Fruit fly (Drosophila melanogaster) whole organism, embryonic: Measurements from ENCODE around the gene GluClalpha.

Source experiments
- Atf6 ChIP-seq: fragments of 200-800 bp; sonication (Bioruptor generic); IDR thresholded peaks from 2 replicates; pipeline ENCODE4 v1.3.6; 2022; ENCODE audit warnings: missing biosample characterization, missing genetic modification characterization
- CG10431 ChIP-seq: fragments of 200-800 bp; sonication (Bioruptor generic); optimal IDR thresholded peaks from 3 replicates; lab custom pipeline; 2018; ENCODE audit warnings: missing biosample characterization, mild to moderate bottlenecking, missing genetic modification characterization
- CG10565 ChIP-seq: fragments of 200-800 bp; sonication (Bioruptor generic); optimal IDR thresholded peaks from 3 replicates; lab custom pipeline; 2016; ENCODE audit warnings: missing biosample characterization, mild to moderate bottlenecking, missing genetic modification characterization
- CG10959 ChIP-seq: fragments of 200-800 bp; sonication (Bioruptor generic); IDR thresholded peaks from 2 replicates; pipeline ENCODE4 v1.3.6; 2022; ENCODE audit warnings: missing biosample characterization, missing genetic modification characterization
- CG12155 ChIP-seq: fragments of 200-800 bp; sonication (Bioruptor generic); optimal IDR thresholded peaks from 3 replicates; lab custom pipeline; 2016; ENCODE audit warnings: missing biosample characterization, missing genetic modification characterization
- CG13287 ChIP-seq: fragments of 200-800 bp; sonication (Bioruptor generic); IDR thresholded peaks from 2 replicates; pipeline ENCODE4 v1.3.6; 2022; ENCODE audit warnings: missing biosample characterization, missing genetic modification characterization; ENCODE audit not compliant: partially characterized antibody
- CG15479 ChIP-seq: fragments of 200-800 bp; sonication (Bioruptor generic); optimal IDR thresholded peaks from 3 replicates; lab custom pipeline; 2019; ENCODE audit warnings: missing biosample characterization, mild to moderate bottlenecking, missing genetic modification characterization, moderate library complexity
- CG15514 ChIP-seq: fragments of 200-800 bp; sonication (Bioruptor generic); optimal IDR thresholded peaks from 3 replicates; lab custom pipeline; 2017; ENCODE audit warnings: missing biosample characterization, missing genetic modification characterization, mild to moderate bottlenecking, moderate library complexity, missing genetic modification reagents
- CG1603 ChIP-seq: fragments of 200-800 bp; sonication (Bioruptor generic); optimal IDR thresholded peaks from 2 replicates; lab custom pipeline; 2019; ENCODE audit warnings: missing biosample characterization, mild to moderate bottlenecking, missing genetic modification characterization, moderate library complexity
- CG16779 ChIP-seq: fragments of 200-800 bp; sonication (Bioruptor generic); IDR thresholded peaks from 2 replicates; pipeline ENCODE4 v1.3.6; 2022; ENCODE audit warnings: missing biosample characterization, missing genetic modification characterization
- CG17328 ChIP-seq: fragments of 200-800 bp; sonication (Bioruptor generic); IDR thresholded peaks from 2 replicates; pipeline ENCODE4 v1.3.6; 2022; ENCODE audit warnings: missing biosample characterization, missing genetic modification characterization
- CG17361 ChIP-seq: fragments of 200-800 bp; sonication (Bioruptor generic); IDR thresholded peaks from 3 replicates; pipeline ENCODE4 v1.3.6; 2022; ENCODE audit warnings: missing biosample characterization, missing genetic modification characterization
- CG17802 ChIP-seq: fragments of 200-800 bp; sonication (Bioruptor generic); optimal IDR thresholded peaks from 2 replicates; lab custom pipeline; 2018; ENCODE audit warnings: missing biosample characterization, mild to moderate bottlenecking, missing genetic modification characterization, moderate library complexity
- CG2120 ChIP-seq: fragments of 200-800 bp; sonication (Bioruptor generic); optimal IDR thresholded peaks from 3 replicates; lab custom pipeline; 2016; ENCODE audit warnings: missing biosample characterization, missing genetic modification characterization
- CG2889 ChIP-seq: fragments of 200-800 bp; sonication (Bioruptor generic); IDR thresholded peaks from 3 replicates; pipeline ENCODE4 v1.3.6; 2022; ENCODE audit warnings: missing biosample characterization, missing genetic modification characterization
- CG30020 ChIP-seq: fragments of 200-800 bp; optimal IDR thresholded peaks from 2 replicates; lab custom pipeline; 2019; ENCODE audit warnings: missing biosample characterization, mild to moderate bottlenecking, missing genetic modification characterization, moderate library complexity
- CG32767 ChIP-seq: fragments of 200-800 bp; sonication (Bioruptor generic); IDR thresholded peaks from 2 replicates; pipeline ENCODE4 v1.3.6; 2022; ENCODE audit warnings: missing biosample characterization, missing genetic modification characterization
- CG3995 ChIP-seq: fragments of 200-800 bp; sonication (Bioruptor generic); optimal IDR thresholded peaks from 3 replicates; lab custom pipeline; 2016; ENCODE audit warnings: missing biosample characterization, missing genetic modification characterization
- CG42726 ChIP-seq: fragments of 200-800 bp; sonication (Bioruptor generic); IDR thresholded peaks from 2 replicates; pipeline ENCODE4 v1.3.6; 2022; ENCODE audit warnings: missing biosample characterization, missing genetic modification characterization; ENCODE audit not compliant: partially characterized antibody
- CG4360 ChIP-seq: fragments of 200-800 bp; sonication (Bioruptor generic); IDR thresholded peaks from 2 replicates; pipeline ENCODE4 v1.3.6; 2022; ENCODE audit warnings: missing biosample characterization, missing genetic modification characterization
- CG4707 ChIP-seq: fragments of 200-800 bp; sonication (Bioruptor generic); optimal IDR thresholded peaks from 2 replicates; lab custom pipeline; 2018; ENCODE audit warnings: missing biosample characterization, mild to moderate bottlenecking, missing genetic modification characterization, moderate library complexity
- CG4854 ChIP-seq: fragments of 200-800 bp; sonication (Bioruptor generic); optimal IDR thresholded peaks from 2 replicates; lab custom pipeline; 2016; ENCODE audit warnings: missing biosample characterization, missing genetic modification characterization, inconsistent platforms
- CG6272 ChIP-seq: fragments of 200-800 bp; sonication (Bioruptor generic); IDR thresholded peaks from 2 replicates; pipeline ENCODE4 v1.3.6; 2022; ENCODE audit warnings: missing biosample characterization, missing genetic modification characterization
- CG6683 ChIP-seq: fragments of 200-800 bp; sonication (Bioruptor generic); optimal IDR thresholded peaks from 2 replicates; lab custom pipeline; 2017; ENCODE audit warnings: missing biosample characterization, mild to moderate bottlenecking, missing genetic modification characterization, missing genetic modification reagents
- CG6689 ChIP-seq: fragments of 200-800 bp; sonication (Bioruptor generic); IDR thresholded peaks from 2 replicates; pipeline ENCODE4 v1.3.6; 2022; ENCODE audit warnings: missing biosample characterization, missing genetic modification characterization
- CG6765 ChIP-seq: fragments of 200-800 bp; sonication (Bioruptor generic); optimal IDR thresholded peaks from 3 replicates; lab custom pipeline; 2017; ENCODE audit warnings: missing biosample characterization, mild to moderate bottlenecking, missing genetic modification characterization
- CG6791 ChIP-seq: fragments of 200-800 bp; sonication (Bioruptor generic); IDR thresholded peaks from 3 replicates; pipeline ENCODE4 v1.3.6; 2022; ENCODE audit warnings: missing biosample characterization, missing genetic modification characterization; ENCODE audit not compliant: partially characterized antibody
- CG6813 ChIP-seq: fragments of 200-800 bp; sonication (Bioruptor generic); optimal IDR thresholded peaks from 2 replicates; lab custom pipeline; 2017; ENCODE audit warnings: missing biosample characterization, missing genetic modification characterization, mild to moderate bottlenecking, moderate library complexity, missing genetic modification reagents
- CG7357 ChIP-seq: fragments of 200-800 bp; sonication (Bioruptor generic); IDR thresholded peaks from 3 replicates; pipeline ENCODE4 v1.3.6; 2022; ENCODE audit warnings: missing biosample characterization, missing genetic modification characterization
- CG7987 ChIP-seq: fragments of 200-800 bp; sonication (Bioruptor generic); optimal IDR thresholded peaks from 2 replicates; lab custom pipeline; 2018; ENCODE audit warnings: missing biosample characterization, mild to moderate bottlenecking, missing genetic modification characterization, moderate library complexity
- CG8478 ChIP-seq: fragments of >200 bp; optimal IDR thresholded peaks from 2 replicates; lab custom pipeline; 2018
- CTCF ChIP-seq: fragments of 200-800 bp; sonication (Bioruptor generic); optimal IDR thresholded peaks from 2 replicates; lab custom pipeline; 2017; ENCODE audit warnings: missing biosample characterization, mild to moderate bottlenecking, missing genetic modification characterization, moderate library complexity
- Dbx ChIP-seq: fragments of 200-800 bp; sonication (Bioruptor generic); IDR thresholded peaks from 3 replicates; pipeline ENCODE4 v1.3.6; 2022; ENCODE audit warnings: missing biosample characterization, missing genetic modification characterization
- Dp ChIP-seq: fragments of 200-800 bp; sonication (Bioruptor generic); optimal IDR thresholded peaks from 2 replicates; lab custom pipeline; 2018; ENCODE audit warnings: missing biosample characterization, mild to moderate bottlenecking, missing genetic modification characterization, moderate library complexity
- HmgD ChIP-seq: fragments of 200-800 bp; sonication (Bioruptor generic); optimal IDR thresholded peaks from 3 replicates; lab custom pipeline; 2016; ENCODE audit warnings: missing biosample characterization, missing genetic modification characterization
- Jarid2 ChIP-seq: fragments of 200-800 bp; sonication (Bioruptor generic); optimal IDR thresholded peaks from 3 replicates; lab custom pipeline; 2017; ENCODE audit warnings: mild to moderate bottlenecking, missing biosample characterization, missing genetic modification reagents, missing genetic modification characterization
- MESR4 ChIP-seq: fragments of 200-800 bp; sonication (Bioruptor generic); optimal IDR thresholded peaks from 2 replicates; lab custom pipeline; 2018; ENCODE audit warnings: missing biosample characterization, mild to moderate bottlenecking, missing genetic modification characterization, moderate library complexity
- Rx ChIP-seq: fragments of 200-800 bp; sonication (Bioruptor generic); IDR thresholded peaks from 2 replicates; pipeline ENCODE4 v1.3.6; 2022; ENCODE audit warnings: missing biosample characterization, missing genetic modification characterization
- ap ChIP-seq: fragments of 200-800 bp; sonication (Bioruptor generic); IDR thresholded peaks from 2 replicates; pipeline ENCODE4 v1.3.6; 2022; ENCODE audit warnings: missing biosample characterization, missing genetic modification characterization
- bbx ChIP-seq: fragments of 200-800 bp; sonication (Bioruptor generic); IDR thresholded peaks from 2 replicates; pipeline ENCODE4 v1.3.6; 2022; ENCODE audit warnings: missing biosample characterization, missing genetic modification characterization; ENCODE audit not compliant: partially characterized antibody
- cad ChIP-seq: fragments of >200 bp; optimal IDR thresholded peaks from 2 replicates; lab custom pipeline; 2017; ENCODE audit warnings: missing biosample characterization, missing genetic modification characterization
- fd102C ChIP-seq: fragments of 200-800 bp; sonication (Bioruptor generic); optimal IDR thresholded peaks from 2 replicates; lab custom pipeline; 2018; ENCODE audit warnings: missing biosample characterization, mild to moderate bottlenecking, missing genetic modification characterization, moderate library complexity
- gcm2 ChIP-seq: fragments of 200-800 bp; sonication (Bioruptor generic); optimal IDR thresholded peaks from 2 replicates; lab custom pipeline; 2016; ENCODE audit warnings: missing biosample characterization, missing genetic modification characterization
- maf-S ChIP-seq: fragments of 200-800 bp; sonication (Bioruptor generic); optimal IDR thresholded peaks from 2 replicates; lab custom pipeline; 2016; ENCODE audit warnings: missing biosample characterization, missing genetic modification characterization
- nau ChIP-seq: fragments of 200-800 bp; sonication (Bioruptor generic); optimal IDR thresholded peaks from 3 replicates; lab custom pipeline; 2017; ENCODE audit warnings: missing biosample characterization, mild to moderate bottlenecking, missing genetic modification characterization, missing genetic modification reagents
- pfk ChIP-seq: fragments of 200-800 bp; sonication (Bioruptor generic); optimal IDR thresholded peaks from 2 replicates; lab custom pipeline; 2018; ENCODE audit warnings: missing biosample characterization, mild to moderate bottlenecking, missing genetic modification characterization, moderate library complexity
- psq ChIP-seq: fragments of 200-800 bp; sonication (Bioruptor generic); optimal IDR thresholded peaks from 2 replicates; lab custom pipeline; 2017; ENCODE audit warnings: missing biosample characterization, missing genetic modification characterization
- pum ChIP-seq: fragments of 200-800 bp; sonication (Bioruptor generic); optimal IDR thresholded peaks from 2 replicates; lab custom pipeline; 2016; ENCODE audit warnings: missing biosample characterization, missing genetic modification characterization
- slp2 ChIP-seq: fragments of 200-800 bp; sonication (Bioruptor generic); optimal IDR thresholded peaks from 2 replicates; lab custom pipeline; 2016; ENCODE audit warnings: missing biosample characterization, missing genetic modification characterization
- tap ChIP-seq: fragments of 200-800 bp; optimal IDR thresholded peaks from 3 replicates; lab custom pipeline; 2019; ENCODE audit warnings: missing biosample characterization, mild to moderate bottlenecking, missing genetic modification characterization, moderate library complexity
- ttk ChIP-seq: fragments of 200-800 bp; sonication (Bioruptor generic); IDR thresholded peaks from 2 replicates; pipeline ENCODE4 v2.1.2; 2022; ENCODE audit warnings: missing biosample characterization, missing genetic modification characterization

The GluClalpha gene

dm6 chr3R:19790805-19791572, 60.5 kb downstream of the GluClalpha start (continued):
- TF ChIP-seq CG30020 (tag; lab: Kevin White, UChicago) (no peak), CTCF (no peak), CG13287 (GFP tag; lab: Robert Waterston, UW) (peak; percentile 32; the same call in 1 of the 2 replicates), CG12155 (GFP tag; lab: Kevin White, UChicago) (no peak), CG15514 (GFP tag; lab: Kevin White, UChicago) (no peak), bbx (GFP tag; lab: Robert Waterston, UW) (peak; percentile 92), CG17328 (GFP tag; lab: Robert Waterston, UW) (no peak), Jarid2 (GFP tag; lab: Kevin White, UChicago) (no peak), slp2 (GFP tag; lab: Kevin White, UChicago) (no peak), CG2889 (no peak), CG17361 (GFP tag; lab: Robert Waterston, UW) (no peak), nau (GFP tag; lab: Kevin White, UChicago) (no peak), psq (GFP tag; lab: Kevin White, UChicago) (no peak), pum (GFP tag; lab: Kevin White, UChicago) (no peak), ttk (GFP tag; lab: Robert Waterston, UW) (no peak), CG2120 (no peak), CG7357 (GFP tag; lab: Robert Waterston, UW) (no peak), CG6272 (no peak), cad (no peak), HmgD (no peak), Dbx (0 out of 3 replicates have a peak, but pooled peaks have one; percentile 8), CG1603 (tag; lab: Kevin White, UChicago) (no peak), CG6813 (GFP tag; lab: Kevin White, UChicago) (no peak), CG10565 (GFP tag; lab: Kevin White, UChicago) (no peak), CG6765 (GFP tag; lab: Kevin White, UChicago) (no peak), CG6689 (GFP tag; lab: Robert Waterston, UW) (no peak), ap (GFP tag; lab: Robert Waterston, UW) (no peak), CG4360 (GFP tag; lab: Robert Waterston, UW) (no peak), CG7987 (no peak), CG15479 (GFP tag; lab: Kevin White, UChicago) (no peak), Rx (GFP tag; lab: Robert Waterston, UW) (no peak), MESR4 (GFP tag; lab: Kevin White, UChicago) (no peak), CG4707 (GFP tag; lab: Kevin White, UChicago) (no peak), CG4854 (GFP tag; lab: Kevin White, UChicago) (no peak), tap (tag; lab: Kevin White, UChicago) (no peak), CG8478 (no peak), gcm2 (no peak), CG32767 (GFP tag; lab: Robert Waterston, UW) (no peak), CG17802 (tag; lab: Kevin White, UChicago) (no peak), Dp (GFP tag; lab: Kevin White, UChicago) (no peak), CG6683 (GFP tag; lab: Kevin White, UChicago) (no peak), maf-S (GFP tag; lab: Kevin White, UChicago) (no peak), CG6791 (peak; percentile 95), CG16779 (no peak), fd102C (peak; percentile 25), CG10959 (GFP tag; lab: Robert Waterston, UW) (no peak), CG3995 (GFP tag; lab: Kevin White, UChicago) (no peak), CG42726 (GFP tag; lab: Robert Waterston, UW) (peak; percentile 80; the same call in 1 of the 2 replicates), CG10431 (GFP tag; lab: Kevin White, UChicago) (no peak), pfk (GFP tag; lab: Kevin White, UChicago) (no peak), Atf6 (GFP tag; lab: Robert Waterston, UW) (0 out of 2 replicates have a peak, but pooled peaks have one; percentile 39)
